Fruit fly (Drosophila melanogaster): Measurements from ENCODE around the gene CG7497.
A peak's percentile ranks its signal among the peaks of the same experiment; 100 is the strongest.

The CG7497 gene

dm6 chr3L:17619209-17619705, 14.0 kb upstream of the CG7497 start, which contains the start of gene Eip74EF (continued):
- TF ChIP-seq GATAd (GFP tag; optimal IDR thresholded peaks at IDR 0.05) (no peak), rgr (GFP tag; optimal IDR thresholded peaks at IDR 0.05) (peak; percentile 69), CG9705 (GFP tag; optimal IDR thresholded peaks at IDR 0.05) (peak; percentile 33), Sp1 (GFP tag; optimal IDR thresholded peaks at IDR 0.05) (peak; percentile 52), dsf (GFP tag; optimal IDR thresholded peaks at IDR 0.05; ENCODE audit: borderline replicate concordance) (no peak), dl (GFP tag; optimal IDR thresholded peaks at IDR 0.05; ENCODE audit: insufficient read depth in 1 of 2, partially characterized antibody in 2 of 2) (peak; percentile 96 to 98), Abd-B (GFP tag; optimal IDR thresholded peaks at IDR 0.05) (no peak)

- TF ChIP-seq br (GFP tag; optimal IDR thresholded peaks at IDR 0.05), result peak; percentile 75
- TF ChIP-seq CG32264 (GFP tag; optimal IDR thresholded peaks at IDR 0.05), result peak; percentile 50
- no peak for TF ChIP-seq pan (optimal IDR thresholded peaks at IDR 0.05)
- TF ChIP-seq Vsx2 (GFP tag; optimal IDR thresholded peaks at IDR 0.05; ENCODE audit: partially characterized antibody), result no peak
- peak in 1 of 2 experiments; percentile 79 for TF ChIP-seq foxo (GFP tag; optimal IDR thresholded peaks at IDR 0.05)
- TF ChIP-seq psq (GFP tag; optimal IDR thresholded peaks at IDR 0.05), result peak; percentile 63
- TF ChIP-seq HLH106 (tag; optimal IDR thresholded peaks at IDR 0.05), result peak; percentile 44
- TF ChIP-seq OdsH (GFP tag; optimal IDR thresholded peaks at IDR 0.05), result peak; percentile 64
- TF ChIP-seq sv (GFP tag; optimal IDR thresholded peaks at IDR 0.05), result peak; percentile 54
- no peak for TF ChIP-seq N (GFP tag; optimal IDR thresholded peaks at IDR 0.05)
- no peak for TF ChIP-seq dl (GFP tag; optimal IDR thresholded peaks at IDR 0.05; ENCODE audit: insufficient read depth in 1 of 2, partially characterized antibody in 2 of 2)
- peak; percentile 60 for TF ChIP-seq Sp1 (GFP tag; optimal IDR thresholded peaks at IDR 0.05)
- no peak for TF ChIP-seq Hr78 (GFP tag; optimal IDR thresholded peaks at IDR 0.05)
- TF ChIP-seq tai (GFP tag; optimal IDR thresholded peaks at IDR 0.05), result peak; percentile 92
- no peak for TF ChIP-seq Dfd (GFP tag; optimal IDR thresholded peaks at IDR 0.05)
- no peak for TF ChIP-seq jim (GFP tag; optimal IDR thresholded peaks at IDR 0.05)
- peak; percentile 72 for TF ChIP-seq ey (GFP tag; optimal IDR thresholded peaks at IDR 0.05)
- no peak for TF ChIP-seq usp (GFP tag; optimal IDR thresholded peaks at IDR 0.05)
- peak; percentile 14 for TF ChIP-seq Hr83 (GFP tag; optimal IDR thresholded peaks at IDR 0.05; ENCODE audit: poor library complexity, severe bottlenecking)
- peak; percentile 60 for TF ChIP-seq Myc (optimal IDR thresholded peaks at IDR 0.05)
- TF ChIP-seq Rel (GFP tag; optimal IDR thresholded peaks at IDR 0.05), result no peak
- peak; percentile 86 for TF ChIP-seq Rel (tag; optimal IDR thresholded peaks at IDR 0.05)
- TF ChIP-seq dsf (GFP tag; optimal IDR thresholded peaks at IDR 0.05; ENCODE audit: borderline replicate concordance), result peak; percentile 50
- TF ChIP-seq GATAd (GFP tag; optimal IDR thresholded peaks at IDR 0.05), result no peak
- TF ChIP-seq Mio (GFP tag; optimal IDR thresholded peaks at IDR 0.05), result peak; percentile 29
- peak; percentile 28 for TF ChIP-seq CG9705 (GFP tag; optimal IDR thresholded peaks at IDR 0.05)
- no peak for TF ChIP-seq Abd-B (GFP tag; optimal IDR thresholded peaks at IDR 0.05)
- TF ChIP-seq CrebA (GFP tag; optimal IDR thresholded peaks at IDR 0.05; ENCODE audit: borderline replicate concordance), result no peak
- TF ChIP-seq brk (GFP tag; optimal IDR thresholded peaks at IDR 0.05), result peak; percentile 84
- TF ChIP-seq Jra (GFP tag; optimal IDR thresholded peaks at IDR 0.05), result peak; percentile 93
- TF ChIP-seq sage (GFP tag; optimal IDR thresholded peaks at IDR 0.05), result peak; percentile 47
- TF ChIP-seq lola (GFP tag; optimal IDR thresholded peaks at IDR 0.05), result no peak
- TF ChIP-seq dmrt93B (GFP tag; optimal IDR thresholded peaks at IDR 0.05), result peak; percentile 6
- TF ChIP-seq Hnf4 (GFP tag; optimal IDR thresholded peaks at IDR 0.05), result peak; percentile 90
- TF ChIP-seq rgr (GFP tag; optimal IDR thresholded peaks at IDR 0.05), result peak; percentile 82
- peak; percentile 78 for TF ChIP-seq fru (GFP tag; optimal IDR thresholded peaks at IDR 0.05)
- TF ChIP-seq Dif (GFP tag; optimal IDR thresholded peaks at IDR 0.05; ENCODE audit: partially characterized antibody), result no peak
- peak; percentile 66 for TF ChIP-seq woc (GFP tag; optimal IDR thresholded peaks at IDR 0.05)
- peak; percentile 80 for TF ChIP-seq h (GFP tag; optimal IDR thresholded peaks at IDR 0.05)
These were observed 11.8 kb upstream of the CG7497 start, which contains the start of the genes Vps60 and anchor for dm6 chr3L:17621451-17621946. Gene Vps60 (minus strand): TSS chr3L:17621625. Gene anchor (plus strand): TSS chr3L:17621824.

Data from whole organism, wandering third instar larva.